Worm (Caenorhabditis elegans) whole organism, late embryonic: ENCODE results near the gene K02A6.3.

ENCODE experiments used
- ama-1 ChIP-seq: fragments of 150-350 bp; optimal IDR thresholded peaks from 2 replicates; lab custom pipeline; 2014
- elt-2 ChIP-seq: sonication (generic microtip); optimal IDR thresholded peaks from 2 replicates; lab custom pipeline; 2016; ENCODE audit warnings: missing genetic modification reagents, missing genetic modification characterization, missing compliant biosample characterization
- hlh-13 ChIP-seq: fragments of 200-800 bp; sonication (Bioruptor generic); optimal IDR thresholded peaks from 2 replicates; lab custom pipeline; 2018; ENCODE audit warnings: mild to moderate bottlenecking, missing genetic modification characterization, missing compliant biosample characterization
- nhr-11 ChIP-seq: fragments of 150-350 bp; optimal IDR thresholded peaks from 2 replicates; lab custom pipeline; 2014; ENCODE audit warnings: missing biosample characterization, missing genetic modification characterization
- nhr-232 ChIP-seq: sonication (generic microtip); optimal IDR thresholded peaks from 2 replicates; lab custom pipeline; 2016; ENCODE audit warnings: missing genetic modification characterization, missing compliant biosample characterization
- pqm-1 ChIP-seq: sonication (generic microtip); optimal IDR thresholded peaks from 2 replicates; lab custom pipeline; 2016; ENCODE audit warnings: missing genetic modification characterization, missing compliant biosample characterization
- rnt-1 ChIP-seq: sonication (generic microtip); optimal IDR thresholded peaks from 2 replicates; lab custom pipeline; 2016; ENCODE audit warnings: missing genetic modification characterization, missing compliant biosample characterization
- sox-4 ChIP-seq: sonication (generic microtip); optimal IDR thresholded peaks from 2 replicates; lab custom pipeline; 2017; ENCODE audit warnings: mild to moderate bottlenecking, missing genetic modification characterization, inconsistent platforms, missing compliant biosample characterization
- syd-9 ChIP-seq: sonication (generic microtip); optimal IDR thresholded peaks from 2 replicates; lab custom pipeline; 2016; ENCODE audit warnings: mild to moderate bottlenecking, missing genetic modification characterization, moderate library complexity, missing compliant biosample characterization
- unc-86 ChIP-seq: sonication (generic microtip); optimal IDR thresholded peaks from 2 replicates; lab custom pipeline; 2016; ENCODE audit warnings: missing genetic modification characterization, missing compliant biosample characterization
- zip-5 ChIP-seq: sonication (generic microtip); optimal IDR thresholded peaks from 2 replicates; lab custom pipeline; 2016; ENCODE audit warnings: missing genetic modification characterization, missing compliant biosample characterization

DNA sequence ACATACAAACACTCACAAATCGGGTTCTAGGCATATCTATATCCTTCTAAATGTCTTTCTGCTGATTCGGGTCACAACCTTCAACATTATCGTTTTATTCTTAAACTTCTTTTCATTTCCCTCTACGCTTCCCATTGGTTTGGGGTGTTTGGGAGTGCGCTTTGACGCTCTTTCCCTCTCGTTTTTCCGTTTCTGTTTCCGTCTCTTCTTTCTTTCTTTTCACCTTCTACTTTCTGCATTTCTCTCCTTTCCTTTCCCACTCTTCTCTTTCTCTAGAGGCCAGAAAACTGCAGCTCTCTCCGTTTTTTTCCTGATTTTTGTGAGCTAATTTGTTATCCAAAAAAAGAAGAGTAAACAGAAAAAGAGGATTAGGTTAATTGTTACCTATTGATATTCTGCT is 44.6 kb upstream of the K02A6.3 start:
- TF ChIP-seq rnt-1 (tag; lab: Kevin White, UChicago) (no peak), nhr-11 (tag; lab: Kevin White, UChicago) (no peak), elt-2 (tag; lab: Kevin White, UChicago) (no peak), zip-5 (tag; lab: Kevin White, UChicago) (no peak), pqm-1 (tag; lab: Kevin White, UChicago) (no peak), unc-86 (tag; lab: Kevin White, UChicago) (no peak), ama-1 (lab: Kevin White, UChicago) (no peak), syd-9 (tag; lab: Kevin White, UChicago) (no peak), nhr-232 (tag; lab: Kevin White, UChicago) (no peak), hlh-13 (GFP tag; lab: Kevin White, UChicago) (no peak), sox-4 (tag; lab: Kevin White, UChicago) (no peak)
